Fruit fly (Drosophila melanogaster): ENCODE data around the gene pall.

DNA sequence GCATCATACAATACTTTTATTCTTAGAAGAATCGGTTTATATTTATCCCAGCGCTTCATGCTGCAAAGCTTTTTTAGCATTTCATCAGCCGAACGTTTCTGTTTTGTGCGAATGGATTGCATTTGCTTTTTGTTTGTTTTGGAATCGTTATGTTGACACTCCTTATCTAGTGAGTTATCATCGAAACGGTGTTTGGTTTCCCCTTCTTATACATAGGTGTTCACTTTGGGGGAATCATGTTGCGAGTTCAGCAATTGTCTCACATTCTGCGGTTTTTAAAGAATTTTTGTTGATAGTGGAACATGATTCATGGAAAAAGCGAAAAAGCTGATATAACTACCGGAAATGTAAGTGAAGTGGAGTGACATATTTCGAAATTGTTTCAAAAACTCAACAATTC, 14.7 kb upstream of the pall start:
- TF ChIP-seq insv (optimal IDR thresholded peaks at IDR 0.05) (no peak), ttk (optimal IDR thresholded peaks at IDR 0.05) (no peak), psq (optimal IDR thresholded peaks at IDR 0.05) (no peak), Sin3A (optimal IDR thresholded peaks at IDR 0.05) (no peak), h (optimal IDR thresholded peaks at IDR 0.05) (no peak)
